Fruit fly (Drosophila melanogaster): ENCODE results near the gene Flacc.

Flacc gene

dm6 chrX:18863748-18864482 is 29.5 kb downstream of the Flacc start, which contains the start of the genes CG7326 and Dora:
CG7326 (minus strand) TSS chrX:18863776.
Dora (plus strand) TSS chrX:18863950.
- no peak for TF ChIP-seq h (optimal IDR thresholded peaks at IDR 0.05)
- TF ChIP-seq psq (optimal IDR thresholded peaks at IDR 0.05): peak; percentile 82

dm6 chrX:18860074-18860473 is 33.4 kb downstream of the Flacc start, which contains the start of gene CG32544:
CG32544 (plus strand) TSS chrX:18860284.
- TF ChIP-seq ttk (optimal IDR thresholded peaks at IDR 0.05): no peak
- TF ChIP-seq insv (optimal IDR thresholded peaks at IDR 0.05): no peak
- no peak for TF ChIP-seq Myc (optimal IDR thresholded peaks at IDR 0.05)
- no peak for TF ChIP-seq Sin3A (optimal IDR thresholded peaks at IDR 0.05)
- no peak for TF ChIP-seq h (optimal IDR thresholded peaks at IDR 0.05)
- TF ChIP-seq psq (optimal IDR thresholded peaks at IDR 0.05): no peak

dm6 chrX:18857916-18858315 is 35.5 kb downstream of the Flacc start, which contains the start of gene Usp39:
Usp39 (plus strand) TSS chrX:18858203.
- TF ChIP-seq h (optimal IDR thresholded peaks at IDR 0.05) (no peak), Sin3A (optimal IDR thresholded peaks at IDR 0.05) (no peak), Myc (optimal IDR thresholded peaks at IDR 0.05) (no peak), ttk (optimal IDR thresholded peaks at IDR 0.05) (no peak), psq (optimal IDR thresholded peaks at IDR 0.05) (no peak), insv (optimal IDR thresholded peaks at IDR 0.05) (no peak)

dm6 chrX:18857356-18857807 is 36.1 kb downstream of the Flacc start, which contains the start of gene CG7322:
CG7322 (minus strand) TSS chrX:18857757.
- TF ChIP-seq psq (optimal IDR thresholded peaks at IDR 0.05) (no peak), Sin3A (optimal IDR thresholded peaks at IDR 0.05) (no peak), h (optimal IDR thresholded peaks at IDR 0.05) (no peak), insv (optimal IDR thresholded peaks at IDR 0.05) (no peak), ttk (optimal IDR thresholded peaks at IDR 0.05) (no peak), Myc (optimal IDR thresholded peaks at IDR 0.05) (no peak)

- TF ChIP-seq psq (optimal IDR thresholded peaks at IDR 0.05) (no peak), h (optimal IDR thresholded peaks at IDR 0.05) (no peak), insv (optimal IDR thresholded peaks at IDR 0.05) (no peak), ttk (optimal IDR thresholded peaks at IDR 0.05) (no peak), Sin3A (optimal IDR thresholded peaks at IDR 0.05) (no peak), Myc (optimal IDR thresholded peaks at IDR 0.05) (no peak)
These were observed 44.4 kb downstream of the Flacc start for dm6 chrX:18849022-18849368.

dm6 chrX:18848338-18849021 is 45.0 kb downstream of the Flacc start, which contains the start of gene shop:
shop (minus strand) TSS chrX:18848566.
- TF ChIP-seq Myc (optimal IDR thresholded peaks at IDR 0.05): no peak
- TF ChIP-seq ttk (optimal IDR thresholded peaks at IDR 0.05): no peak
- no peak for TF ChIP-seq insv (optimal IDR thresholded peaks at IDR 0.05)
- no peak for TF ChIP-seq Sin3A (optimal IDR thresholded peaks at IDR 0.05)
- no peak for TF ChIP-seq psq (optimal IDR thresholded peaks at IDR 0.05)
- no peak for TF ChIP-seq h (optimal IDR thresholded peaks at IDR 0.05)

- no peak for TF ChIP-seq h (optimal IDR thresholded peaks at IDR 0.05)
- TF ChIP-seq insv (optimal IDR thresholded peaks at IDR 0.05): no peak
- no peak for TF ChIP-seq psq (optimal IDR thresholded peaks at IDR 0.05)
- no peak for TF ChIP-seq Sin3A (optimal IDR thresholded peaks at IDR 0.05)
- TF ChIP-seq Myc (optimal IDR thresholded peaks at IDR 0.05): no peak
- TF ChIP-seq ttk (optimal IDR thresholded peaks at IDR 0.05): no peak
These were observed 50.0 kb downstream of the Flacc start, which contains the start of gene htk for dm6 chrX:18843229-18844033. htk (plus strand) TSS chrX:18843663.
